Worm (Caenorhabditis elegans) whole organism, L4/young adult: ENCODE results near the gene F21C10.18.

Source experiments
- W03F9.2 ChIP-seq: fragments of 150-350 bp; optimal IDR thresholded peaks from 2 replicates; lab custom pipeline; 2014; ENCODE audit warnings: missing biosample characterization, missing genetic modification characterization
- him-1 ChIP-seq: sonication (generic microtip); optimal IDR thresholded peaks from 2 replicates; lab custom pipeline; 2016; ENCODE audit warnings: missing genotype, missing genetic modification reagents, missing genetic modification characterization, missing compliant biosample characterization

DNA sequence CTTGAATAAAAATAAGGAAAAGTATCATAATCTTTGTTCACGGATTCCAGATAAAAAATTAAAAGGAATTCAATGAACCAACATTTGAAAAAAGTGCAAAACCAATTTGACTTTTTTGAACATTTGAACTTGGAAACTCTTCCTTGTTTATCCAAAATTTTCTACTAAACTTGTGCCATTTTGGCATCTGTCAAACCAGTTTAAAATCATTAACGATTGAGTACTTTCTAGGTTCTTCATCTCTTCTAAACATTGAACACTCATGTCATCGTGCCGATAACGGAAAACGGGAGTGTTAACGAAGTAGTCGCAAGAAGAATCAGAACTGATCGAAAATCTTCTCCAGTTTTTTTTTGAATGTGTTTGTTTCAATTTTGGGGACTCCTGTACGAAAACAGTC, 24.1 kb upstream of the F21C10.18 start:
- no peak for TF ChIP-seq W03F9.2
- TF ChIP-seq him-1 (tag; lab: Kevin White, UChicago), result no peak
